Worm (Caenorhabditis elegans) whole organism, late embryonic: Measurements from ENCODE around the gene T19C4.1.

ENCODE experiments used
- ceh-14 ChIP-seq: sonication (generic microtip); optimal IDR thresholded peaks from 2 replicates; lab custom pipeline; 2016; ENCODE audit warnings: missing genotype, missing genetic modification characterization, missing compliant biosample characterization
- nhr-11 ChIP-seq: fragments of 150-350 bp; optimal IDR thresholded peaks from 2 replicates; lab custom pipeline; 2014; ENCODE audit warnings: missing biosample characterization, missing genetic modification characterization
- pha-4 ChIP-seq: fragments of 150-350 bp; optimal IDR thresholded peaks from 2 replicates; lab custom pipeline; 2018; ENCODE audit warnings: missing biosample characterization, missing genetic modification reagents, missing genetic modification characterization
- rnt-1 ChIP-seq: sonication (generic microtip); optimal IDR thresholded peaks from 2 replicates; lab custom pipeline; 2016; ENCODE audit warnings: missing genetic modification characterization, missing compliant biosample characterization
- unc-86 ChIP-seq: sonication (generic microtip); optimal IDR thresholded peaks from 2 replicates; lab custom pipeline; 2016; ENCODE audit warnings: missing genetic modification characterization, missing compliant biosample characterization

ce11 chrV:11172667-11173066, 23.2 kb downstream of the T19C4.1 start:
- no peak for TF ChIP-seq unc-86 (tag; lab: Kevin White, UChicago)
- no peak for TF ChIP-seq nhr-11 (tag; lab: Kevin White, UChicago)
- TF ChIP-seq pha-4 = no peak
- no peak for TF ChIP-seq ceh-14 (tag; lab: Kevin White, UChicago)
- no peak for TF ChIP-seq rnt-1 (tag; lab: Kevin White, UChicago)
